Worm (Caenorhabditis elegans) whole organism, L3 larva: ENCODE measurements around the gene acr-3.

ENCODE experiments used
- R02D3.7 ChIP-seq: fragments of 150-350 bp; optimal IDR thresholded peaks from 2 replicates; lab custom pipeline; 2014; ENCODE audit warnings: missing biosample characterization, missing genetic modification characterization
- elt-1 ChIP-seq: fragments of 150-350 bp; optimal IDR thresholded peaks from 2 replicates; lab custom pipeline; 2014; ENCODE audit warnings: missing biosample characterization, missing genetic modification characterization
- lin-15B ChIP-seq: fragments of 150-350 bp; optimal IDR thresholded peaks from 2 replicates; lab custom pipeline; 2014; ENCODE audit warnings: missing biosample characterization, missing genetic modification characterization
- nhr-11 ChIP-seq: fragments of 150-350 bp; optimal IDR thresholded peaks from 2 replicates; lab custom pipeline; 2014; ENCODE audit warnings: missing biosample characterization, missing genetic modification characterization
- nhr-12 ChIP-seq: fragments of 150-350 bp; optimal IDR thresholded peaks from 2 replicates; lab custom pipeline; 2014; ENCODE audit warnings: missing biosample characterization, missing genetic modification characterization
- pha-4 ChIP-seq: fragments of 150-350 bp; optimal IDR thresholded peaks from 2 replicates; lab custom pipeline; 2014; ENCODE audit warnings: missing biosample characterization, missing genetic modification reagents, missing genetic modification characterization
- snpc-4 ChIP-seq: fragments of 150-350 bp; optimal IDR thresholded peaks from 2 replicates; lab custom pipeline; 2014; ENCODE audit warnings: missing biosample characterization, missing genetic modification characterization
- tbx-2 ChIP-seq: sonication (generic microtip); optimal IDR thresholded peaks from 2 replicates; lab custom pipeline; 2016; ENCODE audit warnings: mild to moderate bottlenecking, missing genetic modification characterization, missing compliant biosample characterization
- unc-39 ChIP-seq: sonication (generic microtip); optimal IDR thresholded peaks from 4 replicates; lab custom pipeline; 2017; ENCODE audit warnings: missing biosample characterization, missing genetic modification characterization

DNA sequence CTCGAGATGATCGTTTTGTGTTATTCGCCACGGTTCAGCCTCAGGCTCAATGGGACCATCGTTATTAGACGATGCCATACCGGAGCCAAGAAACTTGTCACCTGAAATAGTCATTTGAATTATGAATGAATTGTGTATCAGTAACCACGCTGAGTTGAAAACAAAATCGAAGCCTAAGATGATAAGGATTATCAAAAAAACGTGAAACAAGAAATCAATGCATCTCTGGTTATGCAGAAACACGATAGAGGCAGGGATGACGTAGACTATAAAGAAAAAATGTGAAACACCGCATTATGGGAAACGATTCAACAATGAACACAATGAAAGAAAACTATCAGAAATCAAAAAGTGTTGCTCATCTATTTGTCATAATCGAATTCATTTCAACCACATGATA, 13.6 kb downstream of the acr-3 start, which contains the start of gene smf-1:
- TF ChIP-seq nhr-12 (tag; lab: Kevin White, UChicago) = no peak
- no peak for TF ChIP-seq pha-4 (tag; lab: Kevin White, UChicago)
- TF ChIP-seq lin-15B (tag; lab: Kevin White, UChicago) = no peak
- TF ChIP-seq tbx-2 (tag; lab: Kevin White, UChicago) = no peak
- TF ChIP-seq elt-1 = no peak
- no peak for TF ChIP-seq R02D3.7 (tag; lab: Kevin White, UChicago)
- TF ChIP-seq nhr-11 (tag; lab: Kevin White, UChicago) = no peak
- TF ChIP-seq unc-39 (tag; lab: Kevin White, UChicago) = no peak
- TF ChIP-seq snpc-4 (tag; lab: Kevin White, UChicago) = no peak
